Fruit fly (Drosophila melanogaster): ENCODE measurements around the gene CG42578.
A peak's percentile ranks its signal among the peaks of the same experiment; 100 is the strongest.

CG42578 gene

DNA sequence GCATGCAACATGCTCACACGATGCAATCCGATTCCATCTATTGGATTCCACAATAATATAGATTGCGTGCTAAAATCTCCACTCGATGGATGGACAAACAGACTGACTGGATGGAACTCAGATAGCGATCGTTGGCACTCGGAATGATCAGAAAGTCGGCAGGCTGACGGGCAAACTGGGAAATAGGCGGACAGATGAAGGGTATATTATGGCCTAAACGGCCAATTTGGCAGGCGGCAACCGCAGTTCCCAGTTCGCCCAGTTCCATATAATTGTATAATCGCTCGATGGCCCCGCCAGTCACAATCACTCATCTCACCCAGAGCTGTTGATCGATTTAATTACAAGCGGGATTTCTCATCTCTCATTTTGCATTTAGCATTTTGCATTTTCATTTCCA is 26.9 kb upstream of the CG42578 start, which contains the start of gene Obp19d:
TSS of gene Obp19d (plus strand) at position 301 of the 400 bp plus-strand sequence.
- no peak for TF ChIP-seq CG14711 (tag; optimal IDR thresholded peaks at IDR 0.05)
- no peak for TF ChIP-seq CG33017 (tag; optimal IDR thresholded peaks at IDR 0.05)
- no peak for TF ChIP-seq CG7101 (tag; optimal IDR thresholded peaks at IDR 0.05)
- TF ChIP-seq bab1 (GFP tag; optimal IDR thresholded peaks at IDR 0.05): no peak
- TF ChIP-seq Mnt (GFP tag; optimal IDR thresholded peaks at IDR 0.05): no peak
- TF ChIP-seq CG7045 (GFP tag; optimal IDR thresholded peaks at IDR 0.05): no peak
- TF ChIP-seq CG11617 (GFP tag; optimal IDR thresholded peaks at IDR 0.05): no peak
- no peak for TF ChIP-seq kay (GFP tag; ENCODE audit: borderline replicate concordance)
- TF ChIP-seq cnc (optimal IDR thresholded peaks at IDR 0.05): no peak
- no peak for TF ChIP-seq CG1620 (GFP tag; optimal IDR thresholded peaks at IDR 0.05)
- TF ChIP-seq Hr96 (GFP tag; optimal IDR thresholded peaks at IDR 0.05): no peak
- TF ChIP-seq CG12768 (GFP tag; optimal IDR thresholded peaks at IDR 0.05): no peak

- TF ChIP-seq CG12768 (GFP tag; optimal IDR thresholded peaks at IDR 0.05) (no peak), CG1620 (GFP tag; optimal IDR thresholded peaks at IDR 0.05) (no peak)
These were observed 23.0 kb upstream of the CG42578 start for dm6 chrX:20423158-20423557.

- TF ChIP-seq toe (GFP tag; optimal IDR thresholded peaks at IDR 0.05): peak; percentile 71
- TF ChIP-seq tj (GFP tag; optimal IDR thresholded peaks at IDR 0.05): peak; percentile 23
- no peak for TF ChIP-seq CG33017 (tag; optimal IDR thresholded peaks at IDR 0.05)
- TF ChIP-seq ovo (GFP tag; optimal IDR thresholded peaks at IDR 0.05): peak; percentile 26
- TF ChIP-seq CG1620 (GFP tag; optimal IDR thresholded peaks at IDR 0.05): peak; percentile 45
- TF ChIP-seq CG11617 (GFP tag; optimal IDR thresholded peaks at IDR 0.05): peak; percentile 7
- TF ChIP-seq CG7101 (tag; optimal IDR thresholded peaks at IDR 0.05): peak; percentile 21
- TF ChIP-seq Mnt (GFP tag; optimal IDR thresholded peaks at IDR 0.05): peak; percentile 51
- peak; percentile 26 for TF ChIP-seq CG14711 (tag; optimal IDR thresholded peaks at IDR 0.05)
- peak; percentile 41 for TF ChIP-seq Crg-1 (GFP tag; optimal IDR thresholded peaks at IDR 0.05)
- TF ChIP-seq CG7045 (GFP tag; optimal IDR thresholded peaks at IDR 0.05): no peak
- peak; percentile 5 for TF ChIP-seq bab1 (GFP tag; optimal IDR thresholded peaks at IDR 0.05)
- TF ChIP-seq Hr96 (GFP tag; optimal IDR thresholded peaks at IDR 0.05): no peak
These were observed 22.4 kb upstream of the CG42578 start, which contains the start of the genes Pp4-19C and cactin for dm6 chrX:20423747-20424165. Gene Pp4-19C, minus strand, starts transcription at chrX:20424002. Gene cactin, plus strand, starts transcription at chrX:20424069.

DNA sequence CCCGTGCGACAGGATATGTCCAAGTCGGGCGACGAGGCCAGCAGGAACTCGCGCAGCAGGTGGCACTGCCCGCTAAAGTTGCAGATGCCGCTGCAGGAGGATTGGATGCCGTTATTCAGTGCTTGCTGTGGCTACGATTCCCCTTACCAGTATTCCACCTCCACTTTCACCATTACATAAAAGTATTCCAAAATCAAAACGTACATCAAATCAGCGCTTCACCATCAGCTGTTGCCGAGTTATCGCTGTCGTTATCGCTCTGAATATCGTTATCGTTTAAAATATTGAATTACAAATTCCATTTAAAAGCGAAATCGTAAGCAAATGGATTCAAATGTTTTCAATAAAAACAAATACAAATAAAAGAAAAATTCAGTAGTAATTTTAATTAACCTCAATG is 19.4 kb upstream of the CG42578 start, which contains the start of gene CG15456:
TSS of gene CG15456 (minus strand) at position 225 of the 400 bp plus-strand sequence.
- TF ChIP-seq pad (GFP tag; optimal IDR thresholded peaks at IDR 0.05) (no peak), bab1 (GFP tag; optimal IDR thresholded peaks at IDR 0.05) (peak; percentile 16)

- TF ChIP-seq ovo (GFP tag; optimal IDR thresholded peaks at IDR 0.05): peak; percentile 56
- TF ChIP-seq tj (GFP tag; optimal IDR thresholded peaks at IDR 0.05): peak; percentile 50
- peak; percentile 82 for TF ChIP-seq CG14711 (tag; optimal IDR thresholded peaks at IDR 0.05)
- TF ChIP-seq kay (GFP tag; ENCODE audit: borderline replicate concordance): no peak
- peak; percentile 82 for TF ChIP-seq CG7045 (GFP tag; optimal IDR thresholded peaks at IDR 0.05)
- TF ChIP-seq Clk (GFP tag; optimal IDR thresholded peaks at IDR 0.05): peak; percentile 53
- TF ChIP-seq Mnt (GFP tag; optimal IDR thresholded peaks at IDR 0.05): peak; percentile 68
- TF ChIP-seq CG33017 (tag; optimal IDR thresholded peaks at IDR 0.05): peak; percentile 53
- TF ChIP-seq cnc (optimal IDR thresholded peaks at IDR 0.05): no peak
- peak; percentile 24 for TF ChIP-seq Crg-1 (GFP tag; optimal IDR thresholded peaks at IDR 0.05)
- peak; percentile 82 for TF ChIP-seq CG12768 (GFP tag; optimal IDR thresholded peaks at IDR 0.05)
- peak; percentile 77 for TF ChIP-seq pad (GFP tag; optimal IDR thresholded peaks at IDR 0.05)
- TF ChIP-seq toe (GFP tag; optimal IDR thresholded peaks at IDR 0.05): peak; percentile 77
- TF ChIP-seq Hr96 (GFP tag; optimal IDR thresholded peaks at IDR 0.05): peak; percentile 81
- peak; percentile 79 for TF ChIP-seq CG5204 (GFP tag; optimal IDR thresholded peaks at IDR 0.05)
- TF ChIP-seq bab1 (GFP tag; optimal IDR thresholded peaks at IDR 0.05): peak; percentile 90
- TF ChIP-seq cic (GFP tag; optimal IDR thresholded peaks at IDR 0.05): peak; percentile 39
- peak; percentile 83 for TF ChIP-seq CG1620 (GFP tag; optimal IDR thresholded peaks at IDR 0.05)
- peak; percentile 82 for TF ChIP-seq CG11617 (GFP tag; optimal IDR thresholded peaks at IDR 0.05)
- TF ChIP-seq CG7101 (tag; optimal IDR thresholded peaks at IDR 0.05): peak; percentile 83
These were observed 16.5 kb upstream of the CG42578 start, which contains the start of the genes CG11710 and mal for dm6 chrX:20429482-20430204. Gene CG11710, minus strand, starts transcription at chrX:20429673. Gene mal, plus strand, starts transcription at chrX:20429675.

- TF ChIP-seq toe (GFP tag; optimal IDR thresholded peaks at IDR 0.05): peak; percentile 29
- TF ChIP-seq ovo (GFP tag; optimal IDR thresholded peaks at IDR 0.05): no peak
- TF ChIP-seq CG7101 (tag; optimal IDR thresholded peaks at IDR 0.05): no peak
- no peak for TF ChIP-seq CG1620 (GFP tag; optimal IDR thresholded peaks at IDR 0.05)
- TF ChIP-seq cic (GFP tag; optimal IDR thresholded peaks at IDR 0.05): no peak
- TF ChIP-seq pad (GFP tag; optimal IDR thresholded peaks at IDR 0.05): no peak
- no peak for TF ChIP-seq Hr96 (GFP tag; optimal IDR thresholded peaks at IDR 0.05)
- peak; percentile 64 for TF ChIP-seq CG14711 (tag; optimal IDR thresholded peaks at IDR 0.05)
- TF ChIP-seq CG5204 (GFP tag; optimal IDR thresholded peaks at IDR 0.05): peak; percentile 40
- TF ChIP-seq CG33017 (tag; optimal IDR thresholded peaks at IDR 0.05): no peak
- TF ChIP-seq CG11617 (GFP tag; optimal IDR thresholded peaks at IDR 0.05): no peak
- TF ChIP-seq CG7045 (GFP tag; optimal IDR thresholded peaks at IDR 0.05): peak; percentile 5
These were observed 12.5 kb upstream of the CG42578 start, which contains the start of gene CG1695 for dm6 chrX:20433345-20434332. Gene CG1695, plus strand, starts transcription at chrX:20433950.

Measured in whole organism, adult.